Fruit fly (Drosophila melanogaster): Measurements from ENCODE around the gene Mps1.

Mps1 gene

DNA sequence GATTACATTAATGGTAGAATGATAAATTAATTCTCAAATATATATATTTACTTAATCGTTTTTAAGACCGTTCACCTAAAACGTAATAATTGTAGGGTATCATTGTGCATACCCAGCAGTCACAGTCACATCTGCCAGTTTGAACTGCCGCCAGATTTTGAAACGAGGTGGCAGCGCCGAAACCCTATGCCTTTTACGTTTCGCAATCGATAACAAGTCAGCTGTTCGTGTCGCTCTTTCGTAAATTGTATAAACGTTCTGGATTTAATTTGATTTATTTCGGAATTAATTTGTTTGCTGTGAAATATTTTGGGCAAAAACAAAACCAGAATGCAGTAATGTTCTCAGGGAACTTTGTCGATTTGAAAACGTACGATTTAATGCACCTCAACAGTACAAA lies 23.6 kb upstream of the Mps1 start, which contains the start of gene CG14322 (continued):
- TF ChIP-seq D (optimal IDR thresholded peaks at IDR 0.05) (no peak), D (GFP tag; optimal IDR thresholded peaks at IDR 0.05) (no peak), CG13287 (GFP tag; IDR thresholded peaks at IDR 0.05; ENCODE audit: partially characterized antibody) (peak; percentile 56), ab (GFP tag; optimal IDR thresholded peaks at IDR 0.05) (no peak), amos (GFP tag; IDR thresholded peaks at IDR 0.05; ENCODE audit: partially characterized antibody) (peak; percentile 24; the same call in 1 of the 2 replicates), ato (GFP tag; IDR thresholded peaks at IDR 0.05; ENCODE audit: partially characterized antibody) (no peak), CG12104 (GFP tag; optimal IDR thresholded peaks at IDR 0.05) (no peak), E2f2 (GFP tag; IDR thresholded peaks at IDR 0.05) (peak; percentile 90), repo (GFP tag; optimal IDR thresholded peaks at IDR 0.05) (no peak), CG3995 (GFP tag; optimal IDR thresholded peaks at IDR 0.05) (peak; percentile 95), Blimp-1 (GFP tag; optimal IDR thresholded peaks at IDR 0.05) (no peak), CG32532 (GFP tag; IDR thresholded peaks at IDR 0.05) (peak; percentile 44; the same call in 1 of the 2 replicates), CG9797 (GFP tag; optimal IDR thresholded peaks at IDR 0.05) (no peak), row (GFP tag; IDR thresholded peaks at IDR 0.05) (peak; percentile 76), CG2120 (GFP tag; optimal IDR thresholded peaks at IDR 0.05) (peak; percentile 32), zfh2 (GFP tag; optimal IDR thresholded peaks at IDR 0.05) (peak; percentile 7), Usf (GFP tag; optimal IDR thresholded peaks at IDR 0.05) (no peak), lola (GFP tag; optimal IDR thresholded peaks at IDR 0.05) (no peak), dimm (GFP tag; IDR thresholded peaks at IDR 0.05) (no peak), CG15479 (GFP tag; optimal IDR thresholded peaks at IDR 0.05) (peak; percentile 62), CG9215 (GFP tag; IDR thresholded peaks at IDR 0.05) (no peak), p53 (GFP tag; optimal IDR thresholded peaks at IDR 0.05) (no peak), pfk (GFP tag; optimal IDR thresholded peaks at IDR 0.05) (peak; percentile 4), Bgb (GFP tag; IDR thresholded peaks at IDR 0.05; ENCODE audit: partially characterized antibody) (peak; percentile 31; the same call in 1 of the 2 replicates), hbn (GFP tag; IDR thresholded peaks at IDR 0.05; ENCODE audit: partially characterized antibody) (no peak), CG9817 (tag; optimal IDR thresholded peaks at IDR 0.05) (peak; percentile 14), vvl (GFP tag; IDR thresholded peaks at IDR 0.05) (peak; percentile 45), CG17359 (tag; optimal IDR thresholded peaks at IDR 0.05) (no peak), sc (optimal IDR thresholded peaks at IDR 0.05) (no peak), sc (GFP tag; optimal IDR thresholded peaks at IDR 0.05) (no peak), phol (tag; optimal IDR thresholded peaks at IDR 0.05) (peak; percentile 14), CG9932 (GFP tag; IDR thresholded peaks at IDR 0.05) (peak; percentile 65), Ets65A (GFP tag) (peak; percentile 27), Xbp1 (GFP tag; optimal IDR thresholded peaks at IDR 0.05) (peak; percentile 44), CG30431 (GFP tag; optimal IDR thresholded peaks at IDR 0.05) (no peak), mirr (GFP tag; optimal IDR thresholded peaks at IDR 0.05) (no peak), slbo (GFP tag; IDR thresholded peaks at IDR 0.05) (peak; percentile 70), CG14860 (GFP tag; IDR thresholded peaks at IDR 0.05; ENCODE audit: partially characterized antibody) (no peak; the same call in 2 of the 3 replicates), lmd (GFP tag; IDR thresholded peaks at IDR 0.05) (no peak; the same call in 1 of the 2 replicates), Vsx1 (GFP tag; optimal IDR thresholded peaks at IDR 0.05) (no peak), prd (optimal IDR thresholded peaks at IDR 0.05) (no peak), prd (GFP tag; IDR thresholded peaks at IDR 0.05) (peak; percentile 49; the same call in 2 of the 3 replicates), CG15696 (tag; optimal IDR thresholded peaks at IDR 0.05) (peak; percentile 8), lilli (GFP tag; optimal IDR thresholded peaks at IDR 0.05) (peak; percentile 19), knrl (GFP tag; IDR thresholded peaks at IDR 0.05; ENCODE audit: partially characterized antibody) (peak; percentile 29; the same call in 1 of the 3 replicates), tio (GFP tag; optimal IDR thresholded peaks at IDR 0.05) (no peak), ash1 (GFP tag; optimal IDR thresholded peaks at IDR 0.05) (no peak), CG32772 (GFP tag; IDR thresholded peaks at IDR 0.05) (no peak), CG11696 (GFP tag; IDR thresholded peaks at IDR 0.05) (no peak), MBD-R2 (GFP tag; IDR thresholded peaks at IDR 0.05) (peak; percentile 75), unc-4 (GFP tag; IDR thresholded peaks at IDR 0.05; ENCODE audit: partially characterized antibody) (0 out of 2 replicates have a peak, but pooled peaks have one; percentile 23)
